Worm (Caenorhabditis elegans) whole organism, late embryonic: Measurements from ENCODE around the gene Y24D9A.6.

ENCODE experiments used
- C38D4.7 ChIP-seq: fragments of 200-800 bp; sonication (Bioruptor generic); optimal IDR thresholded peaks from 2 replicates; lab custom pipeline; 2018; ENCODE audit warnings: mild to moderate bottlenecking, missing genetic modification characterization, moderate library complexity, missing compliant biosample characterization
- F13H6.1 ChIP-seq: sonication (generic microtip); optimal IDR thresholded peaks from 2 replicates; lab custom pipeline; 2016; ENCODE audit warnings: missing genetic modification characterization, missing compliant biosample characterization
- K09A11.1 ChIP-seq: sonication (generic microtip); optimal IDR thresholded peaks from 2 replicates; lab custom pipeline; 2017; ENCODE audit warnings: antibody characterized with exemption, mild to moderate bottlenecking, missing genetic modification characterization, missing compliant biosample characterization; ENCODE audit not compliant: insufficient read depth
- Y22D7AL.16 ChIP-seq: sonication (generic microtip); optimal IDR thresholded peaks from 2 replicates; lab custom pipeline; 2016; ENCODE audit warnings: missing genetic modification characterization, missing compliant biosample characterization
- ahr-1 ChIP-seq: sonication (generic microtip); optimal IDR thresholded peaks from 2 replicates; lab custom pipeline; 2016; ENCODE audit warnings: missing genetic modification characterization, missing compliant biosample characterization
- ceh-14 ChIP-seq: sonication (generic microtip); optimal IDR thresholded peaks from 2 replicates; lab custom pipeline; 2016; ENCODE audit warnings: missing genotype, missing genetic modification characterization, missing compliant biosample characterization
- ceh-18 ChIP-seq: sonication (generic microtip); optimal IDR thresholded peaks from 2 replicates; lab custom pipeline; 2016; ENCODE audit warnings: missing genetic modification characterization, missing compliant biosample characterization
- ceh-31 ChIP-seq: sonication (generic microtip); optimal IDR thresholded peaks from 2 replicates; lab custom pipeline; 2016; ENCODE audit warnings: missing genetic modification characterization, missing compliant biosample characterization
- ceh-34 ChIP-seq: sonication (generic microtip); optimal IDR thresholded peaks from 2 replicates; lab custom pipeline; 2016; ENCODE audit warnings: mild to moderate bottlenecking, missing genetic modification characterization, missing compliant biosample characterization
- ceh-45 ChIP-seq: fragments of 200-800 bp; sonication (Bioruptor generic); IDR thresholded peaks from 2 replicates; pipeline ENCODE4 v1.3.6; 2022; ENCODE audit warnings: missing genetic modification reagents, missing genetic modification characterization, missing compliant biosample characterization
- che-1 ChIP-seq: sonication (generic microtip); optimal IDR thresholded peaks from 2 replicates; lab custom pipeline; 2016; ENCODE audit warnings: mild to moderate bottlenecking, missing genetic modification characterization, missing compliant biosample characterization
- dmd-4 ChIP-seq: sonication (generic microtip); optimal IDR thresholded peaks from 2 replicates; lab custom pipeline; 2016; ENCODE audit warnings: borderline replicate concordance, missing genetic modification characterization, missing compliant biosample characterization
- elt-2 ChIP-seq: sonication (generic microtip); optimal IDR thresholded peaks from 2 replicates; lab custom pipeline; 2016; ENCODE audit warnings: missing genetic modification reagents, missing genetic modification characterization, missing compliant biosample characterization
- ets-4 ChIP-seq: sonication (generic microtip); optimal IDR thresholded peaks from 2 replicates; lab custom pipeline; 2016; ENCODE audit warnings: missing genetic modification characterization, missing compliant biosample characterization
- eyg-1 ChIP-seq: sonication (generic microtip); optimal IDR thresholded peaks from 2 replicates; lab custom pipeline; 2016; ENCODE audit warnings: missing genotype, missing genetic modification characterization, missing compliant biosample characterization
- fkh-10 ChIP-seq: fragments of 150-350 bp; optimal IDR thresholded peaks from 2 replicates; lab custom pipeline; 2014; ENCODE audit warnings: missing biosample characterization, missing genetic modification reagents, missing genetic modification characterization
- gmeb-2 ChIP-seq: sonication (generic microtip); optimal IDR thresholded peaks from 2 replicates; lab custom pipeline; 2016; ENCODE audit warnings: missing genetic modification characterization, inconsistent platforms, missing compliant biosample characterization
- hlh-30 ChIP-seq: sonication (generic microtip); optimal IDR thresholded peaks from 2 replicates; lab custom pipeline; 2017; ENCODE audit warnings: antibody characterized with exemption, missing genetic modification characterization, missing compliant biosample characterization; ENCODE audit not compliant: insufficient read depth
- hlh-6 ChIP-seq: sonication (generic microtip); optimal IDR thresholded peaks from 2 replicates; lab custom pipeline; 2016; ENCODE audit warnings: missing genotype, missing genetic modification characterization, missing compliant biosample characterization
- nfya-1 ChIP-seq: sonication (generic microtip); optimal IDR thresholded peaks from 2 replicates; lab custom pipeline; 2017; ENCODE audit warnings: missing genetic modification characterization, mild to moderate bottlenecking, missing compliant biosample characterization, antibody characterized with exemption, moderate library complexity
- pat-9 ChIP-seq: fragments of 200-800 bp; sonication (Bioruptor generic); optimal IDR thresholded peaks from 2 replicates; lab custom pipeline; 2018; ENCODE audit warnings: mild to moderate bottlenecking, missing genetic modification characterization, moderate library complexity, missing compliant biosample characterization
- pax-1 ChIP-seq: fragments of 150-350 bp; optimal IDR thresholded peaks from 2 replicates; lab custom pipeline; 2014; ENCODE audit warnings: missing biosample characterization, missing genetic modification characterization
- pqm-1 ChIP-seq: sonication (generic microtip); optimal IDR thresholded peaks from 2 replicates; lab custom pipeline; 2016; ENCODE audit warnings: missing genetic modification characterization, missing compliant biosample characterization
- pros-1 ChIP-seq: fragments of 150-350 bp; optimal IDR thresholded peaks from 2 replicates; lab custom pipeline; 2014; ENCODE audit warnings: missing biosample characterization, missing genetic modification reagents, missing genetic modification characterization
- ref-2 ChIP-seq: sonication (generic microtip); optimal IDR thresholded peaks from 2 replicates; lab custom pipeline; 2016; ENCODE audit warnings: missing genetic modification characterization, missing compliant biosample characterization
- rnt-1 ChIP-seq: sonication (generic microtip); optimal IDR thresholded peaks from 2 replicates; lab custom pipeline; 2016; ENCODE audit warnings: missing genetic modification characterization, missing compliant biosample characterization
- sdc-2 ChIP-seq: sonication (generic microtip); optimal IDR thresholded peaks from 2 replicates; lab custom pipeline; 2016; ENCODE audit warnings: missing genotype, missing genetic modification characterization, missing compliant biosample characterization
- sox-2 ChIP-seq: fragments of 200-800 bp; sonication (Bioruptor generic); IDR thresholded peaks from 2 replicates; pipeline ENCODE4 v1.3.6; 2022; ENCODE audit warnings: missing genetic modification reagents, missing genetic modification characterization, missing compliant biosample characterization
- tbx-2 ChIP-seq: sonication (generic microtip); optimal IDR thresholded peaks from 2 replicates; lab custom pipeline; 2016; ENCODE audit warnings: missing genetic modification characterization, missing compliant biosample characterization
- tbx-7 ChIP-seq: sonication (generic microtip); optimal IDR thresholded peaks from 2 replicates; lab custom pipeline; 2016; ENCODE audit warnings: missing genotype, missing genetic modification characterization, missing compliant biosample characterization
- ttx-3 ChIP-seq: sonication (generic microtip); optimal IDR thresholded peaks from 2 replicates; lab custom pipeline; 2016; ENCODE audit warnings: missing genetic modification reagents, missing genetic modification characterization, missing compliant biosample characterization
- unc-42 ChIP-seq: sonication (generic microtip); optimal IDR thresholded peaks from 2 replicates; lab custom pipeline; 2016; ENCODE audit warnings: missing genotype, missing genetic modification characterization, missing compliant biosample characterization
- unc-55 ChIP-seq: sonication (generic microtip); optimal IDR thresholded peaks from 2 replicates; lab custom pipeline; 2017; ENCODE audit warnings: missing biosample characterization, missing genetic modification reagents, missing genetic modification characterization
- zip-5 ChIP-seq: sonication (generic microtip); optimal IDR thresholded peaks from 2 replicates; lab custom pipeline; 2016; ENCODE audit warnings: missing genetic modification characterization, missing compliant biosample characterization

The Y24D9A.6 gene

DNA sequence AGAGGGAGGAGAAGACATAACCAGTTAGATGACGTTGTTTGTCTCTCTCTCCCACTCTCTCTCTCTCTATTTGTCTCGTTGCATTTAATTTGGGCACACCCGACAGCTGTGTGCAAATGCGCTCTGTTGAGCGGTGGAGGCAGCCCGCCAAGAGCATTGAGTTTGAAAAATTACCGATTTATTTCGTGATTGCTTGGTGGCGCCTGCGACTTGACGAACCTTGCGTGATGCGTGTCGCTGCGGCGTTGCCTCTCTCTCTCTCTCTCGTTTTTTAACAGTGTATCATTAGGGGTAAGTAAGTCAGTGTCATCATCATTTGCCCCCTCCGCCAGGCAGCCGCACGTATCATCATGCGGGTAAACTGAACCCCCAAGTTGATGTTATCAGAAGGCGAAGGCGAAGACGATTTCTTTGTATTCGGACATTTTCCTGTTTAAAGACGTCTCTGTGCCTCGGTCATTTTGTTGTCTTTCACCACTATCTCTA, 5.9 kb upstream of the Y24D9A.6 start (continued):
- TF ChIP-seq K09A11.1 (tag; lab: Kevin White, UChicago): peak; percentile 6
- TF ChIP-seq ttx-3: no peak
- TF ChIP-seq sox-2 (GFP tag; lab: Robert Waterston, UW): no peak
- TF ChIP-seq pat-9 (tag; lab: Kevin White, UChicago): no peak
- no peak for TF ChIP-seq pros-1 (tag; lab: Kevin White, UChicago)
- no peak for TF ChIP-seq eyg-1 (tag; lab: Kevin White, UChicago)
- no peak for TF ChIP-seq sdc-2
- TF ChIP-seq pax-1 (tag; lab: Kevin White, UChicago): no peak
- TF ChIP-seq pqm-1 (tag; lab: Kevin White, UChicago): no peak
- no peak for TF ChIP-seq C38D4.7 (GFP tag; lab: Kevin White, UChicago)
- no peak for TF ChIP-seq ceh-45 (GFP tag; lab: Robert Waterston, UW)

- TF ChIP-seq ref-2 (tag; lab: Kevin White, UChicago) (peak; percentile 1), tbx-7 (no peak)
- TF ChIP-seq, all 69 proteins: peak for 1
These were observed 4.9 kb upstream of the Y24D9A.6 start, which contains the start of gene Y24D9A.7 for ce11 chrIV:4405126-4405525. Y24D9A.7 (minus strand) TSS chrIV:4405171.

ce11 chrIV:4403870-4404269, 3.7 kb upstream of the Y24D9A.6 start:
- TF ChIP-seq unc-42 (tag; lab: Kevin White, UChicago) (peak; percentile 98), ceh-14 (tag; lab: Kevin White, UChicago) (peak; percentile 19), ceh-31 (peak; percentile 62), dmd-4 (tag; lab: Kevin White, UChicago) (no peak), hlh-6 (peak; percentile 48)

ce11 chrIV:4402413-4402812, 2.2 kb upstream of the Y24D9A.6 start:
- TF ChIP-seq ceh-45 (GFP tag; lab: Robert Waterston, UW): no peak
- peak; percentile 56 for TF ChIP-seq hlh-30

DNA sequence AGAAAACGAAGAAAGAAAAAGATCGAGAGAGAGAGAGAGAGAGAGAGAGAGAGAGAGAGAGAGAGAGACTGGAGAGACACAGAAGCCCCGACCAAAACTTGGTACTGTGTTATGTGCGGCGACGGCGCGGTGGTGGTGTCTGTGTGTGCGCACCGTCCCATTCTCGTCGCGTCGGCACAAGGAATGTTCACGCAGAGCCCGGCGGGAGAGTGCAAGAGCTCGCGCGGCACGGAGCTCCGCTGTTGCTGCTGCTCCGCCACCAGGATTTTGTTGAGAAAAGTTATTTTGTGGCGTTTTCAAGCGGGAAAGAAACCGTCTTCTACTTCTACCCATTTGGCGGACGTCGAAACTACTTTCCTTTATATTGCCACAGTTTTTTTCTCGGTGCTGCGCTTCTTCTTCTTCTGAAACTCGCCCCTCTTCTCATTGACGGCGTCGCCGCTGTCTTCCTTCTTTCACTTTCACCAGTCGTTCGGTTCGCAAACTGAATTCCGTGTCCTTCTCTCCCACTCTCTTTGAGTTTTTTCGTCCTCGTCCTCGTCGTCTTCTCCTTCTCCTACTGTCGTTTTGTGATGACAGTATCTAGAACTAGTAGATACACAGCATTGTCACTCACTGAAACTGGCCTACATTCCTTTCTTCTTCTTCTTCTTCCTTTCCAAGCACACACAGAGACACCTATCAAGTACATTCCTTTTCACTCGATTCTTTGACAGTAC, 623 bp downstream of the Y24D9A.6 start:
- peak; percentile 33 for TF ChIP-seq ets-4 (tag; lab: Kevin White, UChicago)
- TF ChIP-seq ahr-1 (tag; lab: Kevin White, UChicago): no peak
- peak; percentile 11 for TF ChIP-seq ref-2 (tag; lab: Kevin White, UChicago)
- peak; percentile 11 for TF ChIP-seq ceh-14 (tag; lab: Kevin White, UChicago)
- TF ChIP-seq pax-1 (tag; lab: Kevin White, UChicago): no peak
- peak; percentile 34 for TF ChIP-seq gmeb-2 (tag; lab: Kevin White, UChicago)
- TF ChIP-seq fkh-10: no peak
- TF ChIP-seq ceh-34 (tag; lab: Kevin White, UChicago): peak; percentile 23

DNA sequence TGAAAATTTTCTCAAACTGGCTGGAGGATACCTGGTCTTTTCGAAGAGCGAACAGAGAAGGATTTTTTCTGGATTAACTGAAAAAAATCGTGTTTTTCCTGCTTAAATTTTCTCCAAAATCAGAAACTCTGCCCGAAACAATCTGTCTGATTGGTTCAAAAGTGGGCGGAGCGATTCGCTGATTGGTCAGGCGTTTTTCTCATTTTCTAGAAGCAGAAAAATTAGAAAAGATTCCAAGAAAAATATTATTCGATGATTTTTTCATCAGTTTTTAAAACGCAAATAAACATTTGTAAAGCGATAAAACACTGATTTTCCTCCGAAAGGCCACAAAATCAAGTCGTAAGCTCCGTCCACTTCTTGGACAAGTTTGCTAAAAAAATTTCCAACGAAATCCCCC, 1.3 kb downstream of the Y24D9A.6 start:
- TF ChIP-seq zip-5 (tag; lab: Kevin White, UChicago) (no peak), nfya-1 (tag; lab: Kevin White, UChicago) (peak; percentile 41)

ce11 chrIV:4398420-4398819, 1.8 kb downstream of the Y24D9A.6 start:
- peak; percentile 19 for TF ChIP-seq che-1
- no peak for TF ChIP-seq dmd-4 (tag; lab: Kevin White, UChicago)
- TF ChIP-seq ceh-31: peak; percentile 26
- peak; percentile 28 for TF ChIP-seq elt-2 (tag; lab: Kevin White, UChicago)
- peak; percentile 15 for TF ChIP-seq F13H6.1 (tag; lab: Kevin White, UChicago)
- TF ChIP-seq sdc-2: peak; percentile 5
- peak; percentile 13 for TF ChIP-seq nfya-1 (tag; lab: Kevin White, UChicago)
- peak; percentile 54 for TF ChIP-seq rnt-1 (tag; lab: Kevin White, UChicago)
- TF ChIP-seq ceh-34 (tag; lab: Kevin White, UChicago): no peak
- peak; percentile 2 for TF ChIP-seq ceh-18
- no peak for TF ChIP-seq tbx-2 (tag; lab: Kevin White, UChicago)
- TF ChIP-seq Y22D7AL.16 (tag; lab: Kevin White, UChicago): no peak
- TF ChIP-seq unc-55 (GFP tag; lab: Kevin White, UChicago): peak; percentile 37
